Worm (Caenorhabditis elegans) whole organism, young adult: Measurements from ENCODE around the gene F29B9.7.

Experiments
- B0261.1 ChIP-seq: sonication (generic microtip); optimal IDR thresholded peaks from 2 replicates; lab custom pipeline; 2016; ENCODE audit warnings: mild to moderate bottlenecking, missing genetic modification characterization, moderate library complexity, missing compliant biosample characterization
- F37B4.10 ChIP-seq: fragments of 200-800 bp; sonication (Bioruptor generic); IDR thresholded peaks from 2 replicates; pipeline ENCODE4 v1.3.6; 2022; ENCODE audit warnings: missing genetic modification characterization, missing compliant biosample characterization
- F55B11.4 ChIP-seq: sonication (generic microtip); optimal IDR thresholded peaks from 2 replicates; lab custom pipeline; 2016; ENCODE audit warnings: missing compliant biosample characterization, missing genetic modification characterization, borderline replicate concordance; ENCODE audit not compliant: insufficient read depth
- F57C9.4 ChIP-seq: sonication (generic microtip); optimal IDR thresholded peaks from 2 replicates; lab custom pipeline; 2017; ENCODE audit warnings: mild to moderate bottlenecking, missing genetic modification characterization, missing compliant biosample characterization
- K11D2.4 ChIP-seq: fragments of 200-800 bp; sonication (Bioruptor generic); IDR thresholded peaks from 2 replicates; pipeline ENCODE4 v1.3.6; 2022; ENCODE audit warnings: missing genetic modification reagents, missing genetic modification characterization, missing compliant biosample characterization
- T26A5.8 ChIP-seq: sonication (generic microtip); optimal IDR thresholded peaks from 2 replicates; lab custom pipeline; 2016; ENCODE audit warnings: missing genetic modification characterization, missing compliant biosample characterization
- Y53G8AR.9 ChIP-seq: fragments of 200-800 bp; sonication (Bioruptor generic); conservative IDR thresholded peaks from 2 replicates; pipeline ENCODE4 v1.3.6; 2022; ENCODE audit warnings: missing genetic modification reagents, missing genetic modification characterization, missing compliant biosample characterization
- akir-1 ChIP-seq: fragments of 200-800 bp; sonication (Bioruptor generic); optimal IDR thresholded peaks from 2 replicates; lab custom pipeline; 2018; ENCODE audit warnings: mild to moderate bottlenecking, missing genetic modification characterization, moderate library complexity, missing compliant biosample characterization
- athp-1 ChIP-seq: sonication (generic microtip); optimal IDR thresholded peaks from 2 replicates; lab custom pipeline; 2017; ENCODE audit warnings: mild to moderate bottlenecking, missing genetic modification characterization, missing compliant biosample characterization
- bed-2 ChIP-seq: fragments of 200-800 bp; sonication (Bioruptor generic); IDR thresholded peaks from 2 replicates; pipeline ENCODE4 v1.3.6; 2022; ENCODE audit warnings: missing genetic modification reagents, missing genetic modification characterization, missing compliant biosample characterization
- ceh-100 ChIP-seq: fragments of 200-800 bp; sonication (Bioruptor generic); IDR thresholded peaks from 2 replicates; pipeline ENCODE4 v1.3.6; 2022; ENCODE audit warnings: missing genetic modification reagents, missing genetic modification characterization, missing compliant biosample characterization
- dox-1 ChIP-seq: fragments of 200-800 bp; sonication (Bioruptor generic); IDR thresholded peaks from 2 replicates; pipeline ENCODE4 v1.3.6; 2022; ENCODE audit warnings: missing genetic modification reagents, missing genetic modification characterization, missing compliant biosample characterization
- egrh-3 ChIP-seq: fragments of 200-800 bp; sonication (Bioruptor generic); IDR thresholded peaks from 2 replicates; pipeline ENCODE4 v1.3.6; 2022; ENCODE audit warnings: missing genetic modification reagents, missing genetic modification characterization, missing compliant biosample characterization
- hlh-26 ChIP-seq: fragments of 200-800 bp; sonication (Bioruptor generic); conservative IDR thresholded peaks from 2 replicates; pipeline ENCODE4 v1.3.6; 2022; ENCODE audit warnings: missing genetic modification reagents, missing genetic modification characterization, missing compliant biosample characterization
- hsf-1 ChIP-seq: fragments of 200-800 bp; sonication (Bioruptor generic); IDR thresholded peaks from 2 replicates; pipeline ENCODE4 v1.3.6; 2022; ENCODE audit warnings: missing genetic modification reagents, missing genetic modification characterization, missing compliant biosample characterization
- lin-26 ChIP-seq: fragments of 200-800 bp; sonication (Bioruptor generic); IDR thresholded peaks from 2 replicates; pipeline ENCODE4 v1.3.6; 2022; ENCODE audit warnings: missing genetic modification reagents, missing genetic modification characterization, missing compliant biosample characterization
- lir-1 ChIP-seq: fragments of 200-800 bp; sonication (Bioruptor generic); conservative IDR thresholded peaks from 2 replicates; pipeline ENCODE4 v1.3.6; 2022; ENCODE audit warnings: missing genetic modification reagents, missing genetic modification characterization, missing compliant biosample characterization
- lsl-1 ChIP-seq: fragments of 200-800 bp; sonication (Bioruptor generic); optimal IDR thresholded peaks from 2 replicates; lab custom pipeline; 2018; ENCODE audit warnings: mild to moderate bottlenecking, missing genetic modification characterization, moderate library complexity, missing compliant biosample characterization
- madf-3 ChIP-seq: fragments of 200-800 bp; sonication (Bioruptor generic); IDR thresholded peaks from 2 replicates; pipeline ENCODE4 v1.3.6; 2022; ENCODE audit warnings: missing genetic modification reagents, missing genetic modification characterization, missing compliant biosample characterization
- mcd-1 ChIP-seq: fragments of 200-800 bp; sonication (Bioruptor generic); IDR thresholded peaks from 2 replicates; pipeline ENCODE4 v1.3.6; 2022; ENCODE audit warnings: missing genetic modification reagents, missing genetic modification characterization, missing compliant biosample characterization
- nfyb-1 ChIP-seq: fragments of 200-800 bp; sonication (Bioruptor generic); IDR thresholded peaks from 2 replicates; pipeline ENCODE4 v1.3.6; 2022; ENCODE audit warnings: missing genetic modification reagents, missing genetic modification characterization, missing compliant biosample characterization
- nhr-179 ChIP-seq: sonication (generic microtip); optimal IDR thresholded peaks from 2 replicates; lab custom pipeline; 2016; ENCODE audit warnings: mild to moderate bottlenecking, missing genetic modification characterization, missing compliant biosample characterization
- pha-4 ChIP-seq: fragments of 150-350 bp; sonication (generic microtip); optimal IDR thresholded peaks from 2 replicates; lab custom pipeline; 2014; ENCODE audit warnings: missing biosample characterization, missing genetic modification reagents, missing genetic modification characterization
- rpc-1 ChIP-seq, 2 experiments: fragments of 150-350 bp in 1 of 2; sonication (generic microtip) in 1 of 2; optimal IDR thresholded peaks; 2 replicates each; lab custom pipeline; 2014 to 2018; ENCODE audit warnings: missing biosample characterization in 1 of 2, missing genetic modification characterization in 1 of 2, missing genetic modification reagents in 1 of 2, missing genotype in 1 of 2
- snpc-1.1 ChIP-seq: sonication (generic microtip); optimal IDR thresholded peaks from 2 replicates; lab custom pipeline; 2017; ENCODE audit warnings: missing genetic modification characterization, mild to moderate bottlenecking, missing compliant biosample characterization, antibody characterized with exemption, moderate library complexity, missing genotype, missing genetic modification reagents; ENCODE audit not compliant: insufficient read depth
- sptf-2 ChIP-seq: fragments of 200-800 bp; sonication (Bioruptor generic); optimal IDR thresholded peaks from 2 replicates; lab custom pipeline; 2018; ENCODE audit warnings: mild to moderate bottlenecking, missing genetic modification characterization, missing compliant biosample characterization
- tlf-1 ChIP-seq: fragments of 200-800 bp; sonication (Bioruptor generic); optimal IDR thresholded peaks from 2 replicates; lab custom pipeline; 2018; ENCODE audit warnings: mild to moderate bottlenecking, missing genetic modification characterization, missing compliant biosample characterization
- unc-130 ChIP-seq: sonication (generic microtip); optimal IDR thresholded peaks from 2 replicates; lab custom pipeline; 2016; ENCODE audit warnings: missing genetic modification reagents, missing genetic modification characterization, missing compliant biosample characterization
- xnd-1 ChIP-seq: sonication (generic microtip); optimal IDR thresholded peaks from 2 replicates; lab custom pipeline; 2016; ENCODE audit warnings: missing genotype, missing genetic modification reagents, missing genetic modification characterization, missing compliant biosample characterization
- zfh-2 ChIP-seq: fragments of 200-800 bp; sonication (Bioruptor generic); conservative IDR thresholded peaks from 2 replicates; pipeline ENCODE4 v1.3.6; 2022; ENCODE audit warnings: missing genetic modification reagents, missing genetic modification characterization, missing compliant biosample characterization
- zim-3 ChIP-seq: sonication (generic microtip); optimal IDR thresholded peaks from 2 replicates; lab custom pipeline; 2017; ENCODE audit warnings: mild to moderate bottlenecking, missing genetic modification characterization, moderate library complexity, missing compliant biosample characterization
- ztf-25 ChIP-seq: fragments of 200-800 bp; sonication (Bioruptor generic); IDR thresholded peaks from 2 replicates; pipeline ENCODE4 v1.3.6; 2022; ENCODE audit warnings: missing genetic modification reagents, missing genetic modification characterization, missing compliant biosample characterization
- ztf-28 ChIP-seq: fragments of 200-800 bp; sonication (Bioruptor generic); IDR thresholded peaks from 2 replicates; pipeline ENCODE4 v1.3.6; 2022; ENCODE audit warnings: missing genetic modification reagents, missing genetic modification characterization, missing compliant biosample characterization

Gene F29B9.7

DNA sequence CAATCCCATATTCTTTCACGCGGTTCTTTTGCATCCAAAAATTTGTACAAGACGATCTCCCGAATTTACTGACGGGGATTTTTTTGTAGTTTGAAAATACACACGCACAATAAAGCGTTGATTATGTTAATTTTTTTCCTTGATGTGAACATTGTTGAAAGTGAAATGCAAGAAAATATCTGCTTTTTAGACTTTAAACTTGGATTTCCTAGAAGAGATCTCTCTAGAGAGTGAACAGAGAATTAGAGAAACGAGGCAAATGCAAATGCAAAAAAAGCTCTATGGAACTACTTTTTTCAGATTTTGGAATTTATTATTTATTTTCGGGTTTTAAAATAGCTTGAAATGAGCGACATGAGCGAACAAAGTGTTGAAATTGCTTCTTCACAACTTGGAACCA, 15.5 kb downstream of the F29B9.7 start, which contains the start of gene F29B9.1 (continued):
- no peak for TF ChIP-seq lir-1 (GFP tag; lab: Robert Waterston, UW)
- no peak for TF ChIP-seq hsf-1 (GFP tag; lab: Robert Waterston, UW)
- no peak for TF ChIP-seq mcd-1

DNA sequence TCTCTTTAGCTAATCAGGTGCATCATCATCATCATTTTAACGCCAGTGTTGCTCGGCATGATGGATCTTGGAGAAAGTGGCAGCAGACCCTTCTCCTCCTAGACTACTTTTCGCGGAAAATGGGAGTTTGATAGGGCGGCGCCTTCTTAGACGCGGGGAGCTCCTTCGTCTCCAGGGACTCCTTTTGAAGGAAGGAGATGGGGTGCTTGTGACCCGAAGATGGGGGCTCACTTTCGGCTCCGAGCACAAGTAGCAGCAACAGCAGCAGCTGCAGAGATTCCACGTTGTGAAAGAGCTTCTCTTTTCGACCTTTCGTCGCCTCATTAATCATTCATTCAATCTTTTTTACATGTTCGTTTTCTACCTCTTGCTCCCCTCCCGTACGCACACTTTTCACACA, 17.8 kb downstream of the F29B9.7 start:
- TF ChIP-seq bed-2, result no peak
- no peak for TF ChIP-seq F55B11.4 (tag; lab: Kevin White, UChicago)
- 0 out of 2 replicates have a peak, but pooled peaks have one; percentile 53 for TF ChIP-seq F37B4.10 (GFP tag; lab: Robert Waterston, UW)
- peak; percentile 81 for TF ChIP-seq zfh-2
- TF ChIP-seq egrh-3 (GFP tag; lab: Robert Waterston, UW), result peak; percentile 72
- TF ChIP-seq lin-26 (GFP tag; lab: Robert Waterston, UW), result 0 out of 2 replicates have a peak, but pooled peaks have one; percentile 44
- TF ChIP-seq madf-3 (GFP tag; lab: Robert Waterston, UW), result 0 out of 2 replicates have a peak, but pooled peaks have one; percentile 8
- 0 out of 2 replicates have a peak, but pooled peaks have one; percentile 25 for TF ChIP-seq nfyb-1 (GFP tag; lab: Robert Waterston, UW)
- TF ChIP-seq T26A5.8 (tag; lab: Kevin White, UChicago), result no peak
- TF ChIP-seq dox-1 (GFP tag; lab: Robert Waterston, UW), result 0 out of 2 replicates have a peak, but pooled peaks have one; percentile 11
- 0 out of 2 replicates have a peak, but pooled peaks have one; percentile 32 for TF ChIP-seq ztf-28 (GFP tag; lab: Robert Waterston, UW)
- TF ChIP-seq mcd-1, result peak; percentile 31; the same call in 1 of the 2 replicates

DNA sequence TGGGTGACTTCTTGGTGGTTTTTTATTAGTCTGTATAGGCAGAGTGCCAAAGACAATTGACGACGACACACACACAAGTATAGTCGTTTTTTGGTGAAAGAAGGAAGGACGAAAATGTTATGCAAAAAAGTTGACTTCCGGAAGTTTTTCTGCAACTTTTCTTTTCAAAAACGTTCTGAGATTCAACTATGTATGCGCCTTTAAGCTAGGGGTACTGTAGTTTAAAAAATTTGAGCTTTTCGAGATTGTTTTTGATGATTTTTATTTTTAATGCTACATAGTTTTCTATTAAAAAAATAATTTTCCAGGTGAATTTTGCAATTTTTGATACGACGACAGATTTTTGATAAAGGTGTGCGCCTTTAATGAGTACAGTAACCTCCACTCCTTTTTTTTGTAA, 18.3 kb downstream of the F29B9.7 start:
- TF ChIP-seq lsl-1 (GFP tag; lab: Kevin White, UChicago) (peak; percentile 53), pha-4 (tag; lab: Kevin White, UChicago) (no peak), akir-1 (GFP tag; lab: Kevin White, UChicago) (no peak), ztf-28 (GFP tag; lab: Robert Waterston, UW) (no peak), xnd-1 (peak; percentile 54)

DNA sequence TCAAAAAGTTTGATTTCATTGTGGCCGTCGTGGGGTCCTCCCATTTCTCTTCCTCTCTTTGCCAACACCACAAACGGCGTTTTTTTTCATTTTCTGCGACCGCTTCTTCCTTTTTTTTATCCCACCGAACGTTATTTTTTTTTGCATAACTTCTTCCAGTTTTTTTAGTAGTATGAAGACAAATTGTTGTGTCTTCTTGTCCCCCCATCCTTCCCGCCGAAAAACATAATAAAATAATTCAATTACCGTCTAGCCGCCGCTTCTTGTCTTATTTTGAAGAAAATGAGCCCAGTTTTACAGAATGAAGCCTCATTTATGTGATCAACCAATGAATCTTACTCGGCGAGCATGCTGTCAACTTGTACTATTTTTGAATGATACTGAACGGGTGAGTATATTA, 19.7 kb downstream of the F29B9.7 start, which contains the start of gene F29B9.12:
Gene F29B9.12, plus strand, starts transcription at position 301 of the 400 bp plus-strand sequence.
- no peak for TF ChIP-seq zim-3 (tag; lab: Kevin White, UChicago)
- no peak for TF ChIP-seq hlh-26 (GFP tag; lab: Robert Waterston, UW)
- no peak for TF ChIP-seq zfh-2
- no peak for TF ChIP-seq snpc-1.1 (tag; lab: Kevin White, UChicago)
- TF ChIP-seq ceh-100 (GFP tag; lab: Robert Waterston, UW), result no peak
- TF ChIP-seq ztf-25, result no peak
- TF ChIP-seq athp-1 (tag; lab: Kevin White, UChicago), result no peak
- no peak for TF ChIP-seq lin-26 (GFP tag; lab: Robert Waterston, UW)
- TF ChIP-seq tlf-1 (GFP tag; lab: Kevin White, UChicago), result no peak
- TF ChIP-seq sptf-2 (GFP tag; lab: Kevin White, UChicago), result no peak
- TF ChIP-seq unc-130 (GFP tag; lab: Kevin White, UChicago), result no peak
- TF ChIP-seq nhr-179, result no peak

DNA sequence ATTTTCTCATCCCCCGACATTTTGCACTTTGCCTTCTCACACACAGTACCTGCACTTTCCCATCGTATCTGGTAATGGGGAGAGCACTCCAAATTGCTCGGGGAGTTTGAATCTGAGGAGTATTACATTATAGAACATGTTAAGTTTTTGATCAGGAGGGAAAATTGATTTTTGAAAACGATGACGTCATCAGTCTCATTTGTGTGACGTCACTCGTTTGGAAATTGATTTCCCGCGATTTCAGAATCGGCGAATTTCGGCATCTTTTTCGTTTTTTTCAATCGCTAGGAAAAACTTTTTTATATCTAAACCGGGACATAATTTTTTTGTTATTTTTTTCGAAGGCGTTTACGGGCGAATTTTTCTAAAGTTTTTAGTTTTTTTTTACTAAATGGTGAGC, 23.8 kb downstream of the F29B9.7 start:
- TF ChIP-seq pha-4 (tag; lab: Kevin White, UChicago) (no peak), B0261.1 (no peak), F57C9.4 (tag; lab: Kevin White, UChicago) (no peak), K11D2.4 (GFP tag; lab: Robert Waterston, UW) (no peak), Y53G8AR.9 (GFP tag; lab: Robert Waterston, UW) (no peak), rpc-1 (optimal IDR thresholded peaks at IDR 0.05; lab: Kevin White, UChicago) (no peak), rpc-1 (tag; optimal IDR thresholded peaks at IDR 0.05; lab: Kevin White, UChicago) (no peak)
- TF ChIP-seq, all 124 proteins: peak for 0
